Fruit fly (Drosophila melanogaster) S2 (cell line): ENCODE data around the gene Obp99d.

Experiments
- CG8478 ChIP-seq: fragments of >200 bp; optimal IDR thresholded peaks from 2 replicates; lab custom pipeline; 2018
- CTCF ChIP-seq, 2 experiments: fragments of >200 bp; optimal IDR thresholded peaks; 2 replicates each; lab custom pipeline; 2018

dm6 chr3R:29690539-29690852 is 23.8 kb upstream of the Obp99d start:
- TF ChIP-seq CTCF (optimal IDR thresholded peaks at IDR 0.05; lab: Kevin White, UChicago) (no peak), CG8478 (lab: Kevin White, UChicago) (no peak)
